Fruit fly (Drosophila melanogaster) whole organism, wandering third instar larva: ENCODE results near the gene Dbp73D.

Experiments
- Abd-B ChIP-seq: fragments of >200 bp; optimal IDR thresholded peaks from 2 replicates; lab custom pipeline; 2017; ENCODE audit warnings: missing biosample characterization, missing genetic modification characterization
- Dfd ChIP-seq: fragments of >200 bp; optimal IDR thresholded peaks from 2 replicates; lab custom pipeline; 2017; ENCODE audit warnings: missing biosample characterization, missing genetic modification characterization
- Dif ChIP-seq: fragments of 200-275, 200-300 bp; sonication (Bioruptor generic); optimal IDR thresholded peaks from 2 replicates; lab custom pipeline; 2018; ENCODE audit warnings: missing biosample characterization, missing genetic modification characterization; ENCODE audit not compliant: partially characterized antibody
- Hr83 ChIP-seq: fragments of 200-300 bp; sonication (Bioruptor generic); optimal IDR thresholded peaks from 2 replicates; lab custom pipeline; 2016; ENCODE audit warnings: missing biosample characterization, mild to moderate bottlenecking, missing genetic modification characterization, moderate library complexity; ENCODE audit not compliant: poor library complexity, severe bottlenecking
- Rel ChIP-seq, 2 experiments: fragments of 200-800 bp; sonication (Bioruptor generic) in 1 of 2; optimal IDR thresholded peaks; 2 replicates in 1 of 2; 3 replicates in 1 of 2; lab custom pipeline; 2016 to 2019; ENCODE audit warnings: mild to moderate bottlenecking in 2 of 2, missing biosample characterization in 2 of 2, missing genetic modification characterization in 2 of 2, moderate library complexity in 1 of 2
- br ChIP-seq: fragments of 200-800 bp; sonication (Bioruptor generic); optimal IDR thresholded peaks from 2 replicates; lab custom pipeline; 2016; ENCODE audit warnings: missing biosample characterization, missing genetic modification characterization
- ey ChIP-seq: fragments of 200-800 bp; sonication (Bioruptor generic); optimal IDR thresholded peaks from 2 replicates; lab custom pipeline; 2016; ENCODE audit warnings: missing biosample characterization, missing genetic modification characterization
- h ChIP-seq: fragments of 200-800 bp; sonication (Bioruptor generic); optimal IDR thresholded peaks from 3 replicates; lab custom pipeline; 2016; ENCODE audit warnings: missing biosample characterization, mild to moderate bottlenecking, missing genetic modification characterization
- lola ChIP-seq: fragments of >200 bp; optimal IDR thresholded peaks from 2 replicates; lab custom pipeline; 2017; ENCODE audit warnings: missing biosample characterization, missing genetic modification characterization
- psq ChIP-seq: fragments of 200-800 bp; sonication (Bioruptor generic); optimal IDR thresholded peaks from 3 replicates; lab custom pipeline; 2017; ENCODE audit warnings: missing biosample characterization, mild to moderate bottlenecking, missing genetic modification characterization, moderate library complexity
- sv ChIP-seq: fragments of 200-800 bp; sonication (Bioruptor generic); optimal IDR thresholded peaks from 3 replicates; lab custom pipeline; 2016; ENCODE audit warnings: missing biosample characterization, missing genetic modification characterization

DNA sequence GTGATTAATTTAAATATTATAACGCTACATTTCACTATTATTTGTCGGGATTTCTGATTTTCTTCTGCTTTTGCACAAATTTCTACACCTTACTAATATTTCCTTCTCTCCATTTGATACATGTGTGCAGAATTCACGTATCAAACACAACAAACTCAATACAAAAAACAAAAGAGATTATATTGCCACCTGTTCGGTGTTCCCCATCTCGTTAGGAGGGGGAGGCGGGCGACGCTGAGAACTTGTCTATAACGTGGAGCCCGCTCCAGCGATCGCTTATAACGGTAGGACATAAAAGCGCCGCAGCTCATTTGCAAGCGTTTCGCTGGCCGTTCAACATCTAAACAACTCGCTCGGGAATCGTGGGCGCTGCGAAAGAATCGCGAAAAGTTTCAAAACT lies 2.6 kb upstream of the Dbp73D start, which contains the start of gene CG9701:
- no peak for TF ChIP-seq Hr83
- no peak for TF ChIP-seq h
- no peak for TF ChIP-seq psq (GFP tag; lab: Kevin White, UChicago)
- no peak for TF ChIP-seq Abd-B (GFP tag; lab: Kevin White, UChicago)
- no peak for TF ChIP-seq br (GFP tag; lab: Kevin White, UChicago)
- no peak for TF ChIP-seq sv (GFP tag; lab: Kevin White, UChicago)
- no peak for TF ChIP-seq Rel (GFP tag; optimal IDR thresholded peaks at IDR 0.05; lab: Kevin White, UChicago)
- TF ChIP-seq Rel (tag; optimal IDR thresholded peaks at IDR 0.05; lab: Kevin White, UChicago) = no peak
- no peak for TF ChIP-seq Dif (GFP tag; lab: Kevin White, UChicago)
- no peak for TF ChIP-seq Dfd (GFP tag; lab: Kevin White, UChicago)
- TF ChIP-seq lola (GFP tag; lab: Kevin White, UChicago) = no peak
- no peak for TF ChIP-seq ey (GFP tag; lab: Kevin White, UChicago)
